Worm (Caenorhabditis elegans): ENCODE measurements around the gene his-62.

Gene his-62

DNA sequence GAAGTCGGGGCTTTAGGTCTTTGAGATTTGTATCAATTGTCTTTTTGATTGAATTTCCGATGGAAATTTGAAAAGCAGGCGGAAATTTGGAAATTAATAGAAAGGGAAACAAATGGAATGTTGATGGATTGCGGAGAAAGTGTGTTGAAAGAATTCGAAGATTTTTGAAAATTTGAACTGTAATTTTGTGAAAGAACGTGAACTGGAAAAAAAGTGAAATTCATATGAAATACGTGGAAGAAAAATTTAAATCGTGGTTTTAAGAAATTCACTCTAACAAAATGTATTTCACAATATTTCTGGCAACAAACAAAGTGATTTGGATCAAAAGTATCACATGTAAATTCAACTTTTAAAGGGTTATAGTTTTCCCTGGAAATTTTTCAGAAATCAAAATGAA, 40.4 kb upstream of the his-62 start, which contains the start of gene B0496.1:
B0496.1 (plus strand) TSS at position 301 of the 400 bp plus-strand sequence.
- TF ChIP-seq lsy-2 (tag; optimal IDR thresholded peaks at IDR 0.05): no peak
- no peak for TF ChIP-seq R02D3.7 (tag; optimal IDR thresholded peaks at IDR 0.05)
- no peak for TF ChIP-seq unc-62 (GFP tag; optimal IDR thresholded peaks at IDR 0.05)

DNA sequence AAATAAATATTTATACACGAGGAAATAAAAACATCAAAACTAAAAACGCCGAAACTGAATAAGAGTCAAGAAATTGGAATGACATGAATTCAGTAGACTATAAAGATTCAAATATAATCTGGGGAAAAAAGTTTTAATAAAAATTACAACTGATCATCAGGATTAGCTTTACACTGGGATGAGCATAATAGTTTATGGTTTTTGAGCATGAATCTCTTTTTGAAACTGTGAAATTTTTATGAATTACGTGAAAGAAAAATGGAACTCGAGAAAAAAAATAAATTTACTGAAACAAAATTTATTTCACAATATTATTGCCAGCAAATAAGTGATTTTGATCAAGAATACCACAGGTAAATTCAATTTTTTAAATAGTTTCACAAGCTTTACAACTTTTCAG, 38.8 kb upstream of the his-62 start, which contains the start of gene B0496.2:
B0496.2 (plus strand) TSS at position 301 of the 400 bp plus-strand sequence.
- TF ChIP-seq nhr-237 (tag; optimal IDR thresholded peaks at IDR 0.05) (no peak), ceh-82 (tag; optimal IDR thresholded peaks at IDR 0.05) (no peak), ztf-1 (GFP tag; conservative IDR thresholded peaks at IDR 0.05) (no peak), R02D3.7 (tag; optimal IDR thresholded peaks at IDR 0.05) (no peak), nhr-21 (tag; optimal IDR thresholded peaks at IDR 0.05) (no peak), unc-55 (GFP tag; optimal IDR thresholded peaks at IDR 0.05) (no peak), ztf-11 (tag; optimal IDR thresholded peaks at IDR 0.05) (no peak), F13H6.1 (tag; optimal IDR thresholded peaks at IDR 0.05) (no peak), sem-4 (tag; optimal IDR thresholded peaks at IDR 0.05) (no peak), Y55F3AM.14 (GFP tag; optimal IDR thresholded peaks at IDR 0.05) (no peak), mbf-1 (tag; optimal IDR thresholded peaks at IDR 0.05) (no peak), lin-11 (tag; optimal IDR thresholded peaks at IDR 0.05) (no peak), lin-39 (tag; optimal IDR thresholded peaks at IDR 0.05) (no peak), mdl-1 (tag; optimal IDR thresholded peaks at IDR 0.05) (no peak), ZK546.5 (tag; optimal IDR thresholded peaks at IDR 0.05) (no peak), mab-5 (tag; optimal IDR thresholded peaks at IDR 0.05) (no peak), blmp-1 (tag; optimal IDR thresholded peaks at IDR 0.05; ENCODE audit: insufficient read depth) (no peak)

DNA sequence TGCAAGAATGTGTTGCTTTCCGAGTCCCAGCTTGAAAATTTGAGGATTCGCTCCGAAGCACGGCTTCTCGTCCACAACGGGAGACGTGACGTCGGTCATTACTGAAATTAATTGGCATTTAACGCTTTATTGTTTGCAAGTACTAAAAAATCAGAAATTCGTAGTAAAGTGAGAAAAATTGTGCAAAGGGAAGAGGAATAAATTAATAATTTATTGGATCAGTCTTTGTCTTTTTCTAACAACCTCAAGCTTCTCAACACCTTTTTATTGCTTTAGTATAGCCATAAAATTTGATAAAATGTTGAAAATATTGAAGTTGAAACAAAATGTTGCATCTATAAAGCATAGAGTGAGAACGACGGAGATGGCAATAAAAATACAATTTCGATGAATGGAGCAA, 35.0 kb upstream of the his-62 start, which contains the start of gene tes-1:
tes-1 (minus strand) TSS at position 101 of the 400 bp plus-strand sequence.
- TF ChIP-seq lin-39 (tag; optimal IDR thresholded peaks at IDR 0.05) (no peak), C34F6.9 (tag; optimal IDR thresholded peaks at IDR 0.05) (no peak), aly-2 (tag; optimal IDR thresholded peaks at IDR 0.05) (no peak)

DNA sequence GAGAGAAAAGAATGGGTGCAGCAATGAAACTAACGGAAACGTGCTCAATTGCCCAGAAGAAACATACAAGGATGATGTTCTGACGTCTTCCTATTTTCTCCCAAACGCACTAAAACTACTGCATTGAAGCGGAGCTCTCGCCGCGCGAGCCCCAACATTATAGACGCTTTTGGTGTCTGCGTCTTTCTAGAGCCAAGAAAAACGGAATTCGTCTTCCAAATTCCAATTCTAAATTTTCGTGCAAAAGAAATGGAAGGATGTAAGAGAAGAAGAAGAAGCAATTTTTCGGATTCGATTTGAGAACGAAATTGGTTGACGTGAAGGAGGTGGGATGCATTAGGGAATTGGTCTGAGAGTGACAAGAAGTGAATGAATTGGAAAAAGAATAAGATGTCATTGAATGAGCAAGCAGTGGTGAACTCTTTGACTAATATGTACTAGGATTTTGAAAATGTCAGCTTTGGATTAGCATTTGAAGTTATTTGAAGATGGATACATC, 32.6 kb upstream of the his-62 start:
- no peak for TF ChIP-seq C34F6.9 (tag; optimal IDR thresholded peaks at IDR 0.05)
- TF ChIP-seq sem-4 (tag; optimal IDR thresholded peaks at IDR 0.05): peak; percentile 12
- TF ChIP-seq unc-55 (GFP tag; optimal IDR thresholded peaks at IDR 0.05): peak; percentile 69
- TF ChIP-seq ceh-82 (tag; optimal IDR thresholded peaks at IDR 0.05): no peak
- TF ChIP-seq nhr-129 (tag; optimal IDR thresholded peaks at IDR 0.05): peak; percentile 15
- TF ChIP-seq sma-9 (GFP tag; optimal IDR thresholded peaks at IDR 0.05): peak; percentile 6
- TF ChIP-seq sma-9 (tag; optimal IDR thresholded peaks at IDR 0.05): no peak
- TF ChIP-seq egl-27 (tag; optimal IDR thresholded peaks at IDR 0.05): no peak
- TF ChIP-seq unc-62 (GFP tag; optimal IDR thresholded peaks at IDR 0.05): no peak

DNA sequence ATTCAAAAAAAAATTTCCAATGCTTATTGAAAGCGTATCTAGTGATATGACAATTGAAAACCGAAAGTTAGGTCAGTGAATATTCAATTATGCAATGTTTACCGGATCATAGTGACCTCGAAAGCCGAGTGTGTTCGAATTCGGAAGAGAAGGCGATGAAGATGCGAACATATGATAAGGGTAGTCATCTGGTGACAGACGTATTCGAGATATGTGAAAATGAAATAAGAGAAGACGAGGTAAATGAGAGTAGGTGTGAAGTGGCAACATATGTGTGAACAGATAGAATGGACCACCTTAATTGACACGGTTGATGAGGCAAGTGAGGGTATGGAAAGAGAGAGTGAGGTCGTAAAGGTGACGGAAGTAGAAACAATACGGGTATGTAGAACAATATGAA, 31.5 kb upstream of the his-62 start:
- TF ChIP-seq gmeb-1 (tag; optimal IDR thresholded peaks at IDR 0.05): no peak
- no peak for TF ChIP-seq snpc-4 (tag; optimal IDR thresholded peaks at IDR 0.05)
- no peak for TF ChIP-seq unc-55 (GFP tag; optimal IDR thresholded peaks at IDR 0.05)
- no peak for TF ChIP-seq sma-9 (GFP tag; optimal IDR thresholded peaks at IDR 0.05)
- TF ChIP-seq sma-9 (tag; optimal IDR thresholded peaks at IDR 0.05): no peak

DNA sequence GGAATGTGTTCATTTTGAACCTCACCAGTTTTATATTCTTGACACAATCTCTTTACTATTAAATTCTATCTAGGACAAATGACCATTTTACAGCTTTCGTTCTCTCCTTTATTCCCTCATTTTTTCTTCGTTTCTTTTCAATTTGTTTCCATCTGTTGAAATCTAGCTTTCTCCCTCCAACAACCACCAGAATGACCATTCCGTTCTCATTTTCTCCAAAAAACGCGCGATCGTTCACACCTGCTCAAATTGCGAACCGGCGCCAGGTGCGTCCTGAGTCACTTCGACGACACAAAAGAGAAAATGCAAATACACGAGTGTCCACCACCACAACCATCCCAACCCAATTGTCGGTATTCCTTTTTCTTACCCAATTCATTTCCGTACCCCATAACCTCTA, 30.1 kb upstream of the his-62 start, which contains the start of gene F13B6.1:
F13B6.1 (plus strand) TSS at position 301 of the 400 bp plus-strand sequence.
- no peak for TF ChIP-seq nhr-10 (tag; optimal IDR thresholded peaks at IDR 0.05)
- TF ChIP-seq sem-4 (tag; optimal IDR thresholded peaks at IDR 0.05): no peak
- TF ChIP-seq nhr-77 (tag; optimal IDR thresholded peaks at IDR 0.05): no peak
- no peak for TF ChIP-seq dmd-4 (tag; optimal IDR thresholded peaks at IDR 0.05)
- TF ChIP-seq ztf-1 (GFP tag; conservative IDR thresholded peaks at IDR 0.05): no peak
- no peak for TF ChIP-seq lin-39 (tag; optimal IDR thresholded peaks at IDR 0.05)
- TF ChIP-seq snpc-4 (tag; optimal IDR thresholded peaks at IDR 0.05): no peak
- TF ChIP-seq ztf-4 (tag; optimal IDR thresholded peaks at IDR 0.05): no peak
- no peak for TF ChIP-seq ceh-82 (tag; optimal IDR thresholded peaks at IDR 0.05)
